Fruit fly (Drosophila melanogaster): Measurements from ENCODE around the gene nst.

DNA sequence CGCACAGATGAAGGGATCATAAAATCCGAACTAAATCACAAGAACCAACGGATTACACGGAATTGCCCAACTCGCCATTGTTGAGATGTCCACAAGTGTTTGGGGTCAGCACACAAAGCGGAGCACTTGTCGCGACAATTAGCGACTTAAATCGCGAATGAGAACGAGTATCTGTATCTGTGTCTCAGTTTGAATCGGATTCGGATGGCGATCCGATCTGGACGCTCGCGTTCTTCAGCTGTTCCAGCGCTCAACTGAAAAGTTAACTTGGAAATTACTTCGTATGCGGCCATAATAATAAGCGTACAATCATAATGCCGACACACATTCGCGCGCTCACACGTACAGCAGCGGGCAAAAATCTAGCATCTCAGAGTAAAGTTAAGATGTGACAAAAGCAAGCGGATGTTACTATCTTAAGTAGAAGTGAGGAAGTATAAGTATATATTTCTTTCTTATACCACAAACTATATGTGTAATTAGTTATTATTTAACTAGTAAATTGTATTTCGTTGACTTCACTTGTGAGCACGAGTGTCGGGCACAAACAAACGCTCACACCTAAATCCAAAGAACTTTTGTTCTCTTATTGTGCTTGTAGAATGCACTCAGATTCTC is 39.4 kb downstream of the nst start, which contains the start of gene CG10660:
- TF ChIP-seq Eip78C (GFP tag) (peak; percentile 97), Ets96B (tag; optimal IDR thresholded peaks at IDR 0.05) (peak; percentile 92), dac (GFP tag; optimal IDR thresholded peaks at IDR 0.05) (peak; percentile 78)
